Fruit fly (Drosophila melanogaster): ENCODE results near the gene Ccp84Ae.

DNA sequence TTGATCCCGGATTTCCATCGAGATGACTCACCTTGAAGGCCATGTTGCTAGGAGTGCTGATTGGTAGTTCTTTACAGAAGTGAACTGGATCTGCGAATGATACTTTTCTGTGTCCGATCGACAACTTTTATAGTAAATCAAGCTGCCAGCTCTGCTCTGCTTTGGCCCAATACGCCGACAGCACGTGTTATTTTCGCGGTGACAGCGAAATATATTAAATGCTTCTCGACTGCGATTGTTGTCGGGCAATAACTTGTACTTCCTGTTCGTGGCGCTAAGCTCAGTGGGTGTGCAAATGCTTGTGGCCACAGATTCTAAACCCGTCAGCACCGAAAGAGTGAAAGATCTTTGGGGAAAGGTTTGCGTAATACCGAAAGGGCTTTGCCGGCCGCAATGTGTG is 11.2 kb upstream of the Ccp84Ae start, which contains the start of gene Ccp84Ab:
- no peak for TF ChIP-seq psq (GFP tag; optimal IDR thresholded peaks at IDR 0.05)
- TF ChIP-seq Myc (optimal IDR thresholded peaks at IDR 0.05) = no peak
- no peak for TF ChIP-seq br (GFP tag; optimal IDR thresholded peaks at IDR 0.05)
- no peak for TF ChIP-seq pan (optimal IDR thresholded peaks at IDR 0.05)
- TF ChIP-seq usp (GFP tag; optimal IDR thresholded peaks at IDR 0.05) = no peak
- no peak for TF ChIP-seq Vsx2 (GFP tag; optimal IDR thresholded peaks at IDR 0.05; ENCODE audit: partially characterized antibody)
- no peak for TF ChIP-seq sv (GFP tag; optimal IDR thresholded peaks at IDR 0.05)
- TF ChIP-seq Hr78 (GFP tag; optimal IDR thresholded peaks at IDR 0.05) = no peak
- TF ChIP-seq dmrt93B (GFP tag; optimal IDR thresholded peaks at IDR 0.05) = no peak
- no peak for TF ChIP-seq Rel (GFP tag; optimal IDR thresholded peaks at IDR 0.05)
- TF ChIP-seq Rel (tag; optimal IDR thresholded peaks at IDR 0.05) = no peak
- TF ChIP-seq ey (GFP tag; optimal IDR thresholded peaks at IDR 0.05) = no peak
